Worm (Caenorhabditis elegans): ENCODE measurements around the gene T11F9.1.

ce11 chrV:11412125-11412524 is 47.2 kb upstream of the T11F9.1 start:
- TF ChIP-seq lin-39 (tag; optimal IDR thresholded peaks at IDR 0.05), result no peak
- TF ChIP-seq pha-4 (tag; optimal IDR thresholded peaks at IDR 0.05), result no peak
- no peak for TF ChIP-seq hmg-11 (tag; optimal IDR thresholded peaks at IDR 0.05)
